Fruit fly (Drosophila melanogaster) whole organism, embryonic: ENCODE measurements around the gene CG34357.

ENCODE experiments used
- Blimp-1 ChIP-seq: fragments of 200-800 bp; sonication (Bioruptor generic); optimal IDR thresholded peaks from 3 replicates; lab custom pipeline; 2018; ENCODE audit warnings: missing biosample characterization, missing genetic modification characterization, mild to moderate bottlenecking, moderate library complexity, missing genetic modification reagents
- CG10267 ChIP-seq: fragments of 200-800 bp; sonication (Bioruptor generic); optimal IDR thresholded peaks from 2 replicates; lab custom pipeline; 2018; ENCODE audit warnings: missing biosample characterization, mild to moderate bottlenecking, missing genetic modification characterization, moderate library complexity
- CG10321 ChIP-seq: fragments of 200-800 bp; sonication (Bioruptor generic); IDR thresholded peaks from 2 replicates; pipeline ENCODE4 v1.3.6; 2022; ENCODE audit warnings: missing biosample characterization, missing genetic modification characterization
- CG11695 ChIP-seq: fragments of 200-800 bp; sonication (Bioruptor generic); IDR thresholded peaks from 3 replicates; pipeline ENCODE4 v1.3.6; 2022; ENCODE audit warnings: missing biosample characterization, missing genetic modification characterization
- CG11723 ChIP-seq: fragments of 200-800 bp; sonication (Bioruptor generic); optimal IDR thresholded peaks from 2 replicates; lab custom pipeline; 2017; ENCODE audit warnings: missing biosample characterization, mild to moderate bottlenecking, missing genetic modification characterization
- CG12299 ChIP-seq: fragments of 200-800 bp; sonication (Bioruptor generic); optimal IDR thresholded peaks from 2 replicates; lab custom pipeline; 2018; ENCODE audit warnings: missing biosample characterization, mild to moderate bottlenecking, missing genetic modification characterization
- CG12659 ChIP-seq: fragments of 200-800 bp; sonication (Bioruptor generic); optimal IDR thresholded peaks from 3 replicates; lab custom pipeline; 2017; ENCODE audit warnings: mild to moderate bottlenecking, missing biosample characterization, missing genetic modification reagents, missing genetic modification characterization
- CG12769 ChIP-seq: fragments of 200-800 bp; sonication (Bioruptor generic); optimal IDR thresholded peaks from 2 replicates; lab custom pipeline; 2019; ENCODE audit warnings: missing biosample characterization, mild to moderate bottlenecking, missing genetic modification characterization, moderate library complexity
- CG13287 ChIP-seq: fragments of 200-800 bp; sonication (Bioruptor generic); IDR thresholded peaks from 2 replicates; pipeline ENCODE4 v1.3.6; 2022; ENCODE audit warnings: missing biosample characterization, missing genetic modification characterization; ENCODE audit not compliant: partially characterized antibody
- CG15269 ChIP-seq: fragments of 200-800 bp; sonication (Bioruptor generic); optimal IDR thresholded peaks from 2 replicates; lab custom pipeline; 2018; ENCODE audit warnings: missing biosample characterization, mild to moderate bottlenecking, missing genetic modification characterization, moderate library complexity
- CG15514 ChIP-seq: fragments of 200-800 bp; sonication (Bioruptor generic); optimal IDR thresholded peaks from 3 replicates; lab custom pipeline; 2017; ENCODE audit warnings: missing biosample characterization, missing genetic modification characterization, mild to moderate bottlenecking, moderate library complexity, missing genetic modification reagents
- CG18599 ChIP-seq: fragments of 200-800 bp; sonication (Bioruptor generic); optimal IDR thresholded peaks from 3 replicates; lab custom pipeline; 2017; ENCODE audit warnings: missing biosample characterization, missing genetic modification characterization, mild to moderate bottlenecking, moderate library complexity, missing genetic modification reagents
- CG4424 ChIP-seq: fragments of 200-800 bp; sonication (Bioruptor generic); optimal IDR thresholded peaks from 3 replicates; lab custom pipeline; 2016; ENCODE audit warnings: missing biosample characterization, missing genetic modification characterization
- CG5180 ChIP-seq: fragments of 200-800 bp; sonication (Bioruptor generic); optimal IDR thresholded peaks from 3 replicates; lab custom pipeline; 2017; ENCODE audit warnings: missing biosample characterization, missing genetic modification characterization, mild to moderate bottlenecking, moderate library complexity, missing genetic modification reagents
- CG6683 ChIP-seq: fragments of 200-800 bp; sonication (Bioruptor generic); optimal IDR thresholded peaks from 2 replicates; lab custom pipeline; 2017; ENCODE audit warnings: missing biosample characterization, mild to moderate bottlenecking, missing genetic modification characterization, missing genetic modification reagents
- CG8290 ChIP-seq, 3 experiments: fragments of 200-800 bp; sonication (Bioruptor generic); optimal IDR thresholded peaks; 2 replicates each; lab custom pipeline; 2016 to 2019; ENCODE audit warnings: missing biosample characterization in 3 of 3, missing genetic modification characterization in 3 of 3, mild to moderate bottlenecking in 2 of 3, moderate library complexity in 1 of 3
- CG9817 ChIP-seq: fragments of 200-800 bp; sonication (Bioruptor generic); optimal IDR thresholded peaks from 2 replicates; lab custom pipeline; 2018; ENCODE audit warnings: missing biosample characterization, mild to moderate bottlenecking, missing genetic modification characterization, moderate library complexity
- Dad ChIP-seq: fragments of 200-800 bp; sonication (Bioruptor generic); optimal IDR thresholded peaks from 3 replicates; lab custom pipeline; 2016; ENCODE audit warnings: missing biosample characterization, missing genetic modification characterization
- Dll ChIP-seq: fragments of 200-800 bp; sonication (Bioruptor generic); IDR thresholded peaks from 4 replicates; pipeline ENCODE4 v1.3.6; 2022; ENCODE audit warnings: missing biosample characterization, missing genetic modification characterization; ENCODE audit not compliant: partially characterized antibody
- Doc3 ChIP-seq: fragments of 200-800 bp; sonication (Bioruptor generic); IDR thresholded peaks from 3 replicates; pipeline ENCODE4 v1.3.6; 2022; ENCODE audit warnings: missing biosample characterization, missing genetic modification characterization; ENCODE audit not compliant: partially characterized antibody
- Dp ChIP-seq: fragments of 200-800 bp; sonication (Bioruptor generic); optimal IDR thresholded peaks from 2 replicates; lab custom pipeline; 2018; ENCODE audit warnings: missing biosample characterization, mild to moderate bottlenecking, missing genetic modification characterization, moderate library complexity
- HLH3B ChIP-seq: fragments of 200-800 bp; sonication (Bioruptor generic); IDR thresholded peaks from 2 replicates; pipeline ENCODE4 v1.3.6; 2022; ENCODE audit warnings: missing biosample characterization, missing genetic modification characterization
- Hr3 ChIP-seq: fragments of 200-800 bp; sonication (Bioruptor generic); optimal IDR thresholded peaks from 3 replicates; lab custom pipeline; 2016; ENCODE audit warnings: missing biosample characterization, missing genetic modification characterization
- MBD-R2 ChIP-seq: fragments of 200-800 bp; sonication (Bioruptor generic); IDR thresholded peaks from 2 replicates; pipeline ENCODE4 v1.3.6; 2022; ENCODE audit warnings: missing biosample characterization, missing genetic modification characterization
- MESR4 ChIP-seq: fragments of 200-800 bp; sonication (Bioruptor generic); optimal IDR thresholded peaks from 2 replicates; lab custom pipeline; 2018; ENCODE audit warnings: missing biosample characterization, mild to moderate bottlenecking, missing genetic modification characterization, moderate library complexity
- Mad ChIP-seq: fragments of 200-800 bp; sonication (Bioruptor generic); optimal IDR thresholded peaks from 2 replicates; lab custom pipeline; 2016; ENCODE audit warnings: missing biosample characterization, missing genetic modification characterization
- NFAT ChIP-seq: fragments of 200-800 bp; sonication (Bioruptor generic); IDR thresholded peaks from 2 replicates; pipeline ENCODE4 v1.3.6; 2022; ENCODE audit warnings: missing biosample characterization, missing genetic modification characterization
- Nf-YA ChIP-seq: fragments of 200-800 bp; sonication (Bioruptor generic); IDR thresholded peaks from 2 replicates; pipeline ENCODE4 v1.3.6; 2022; ENCODE audit warnings: missing biosample characterization, missing genetic modification characterization
- Nf-YC ChIP-seq: fragments of 200-800 bp; optimal IDR thresholded peaks from 3 replicates; lab custom pipeline; 2019; ENCODE audit warnings: missing biosample characterization, mild to moderate bottlenecking, missing genetic modification characterization, moderate library complexity
- Ravus ChIP-seq: fragments of 200-800 bp; sonication (Bioruptor generic); IDR thresholded peaks from 2 replicates; pipeline ENCODE4 v1.3.6; 2022; ENCODE audit warnings: missing biosample characterization, missing genetic modification characterization
- Rfx ChIP-seq: fragments of 200-800 bp; sonication (Bioruptor generic); IDR thresholded peaks from 2 replicates; pipeline ENCODE4 v1.3.6; 2022; ENCODE audit warnings: missing biosample characterization, missing genetic modification characterization
- Xrp1 ChIP-seq: fragments of 200-800 bp; sonication (Bioruptor generic); IDR thresholded peaks from 2 replicates; pipeline ENCODE4 v1.3.6; 2022; ENCODE audit warnings: missing biosample characterization, missing genetic modification characterization
- bsh ChIP-seq, 2 experiments: fragments of 200-800 bp; sonication (Bioruptor generic); optimal IDR thresholded peaks; 2 replicates each; lab custom pipeline; 2017 to 2018; ENCODE audit warnings: mild to moderate bottlenecking in 2 of 2, missing biosample characterization in 2 of 2, missing genetic modification characterization in 2 of 2, moderate library complexity in 1 of 2
- da ChIP-seq: fragments of 200-800 bp; sonication (Bioruptor generic); optimal IDR thresholded peaks from 2 replicates; lab custom pipeline; 2016; ENCODE audit warnings: missing biosample characterization, missing genetic modification characterization
- disco-r ChIP-seq: fragments of 200-800 bp; sonication (Bioruptor generic); optimal IDR thresholded peaks from 2 replicates; lab custom pipeline; 2016; ENCODE audit warnings: missing biosample characterization, missing genetic modification characterization
- dpn ChIP-seq, 2 experiments: fragments of 200-800 bp; sonication (Bioruptor generic); optimal IDR thresholded peaks; 3 replicates each; lab custom pipeline; 2016; ENCODE audit warnings: missing biosample characterization in 2 of 2, missing genetic modification characterization in 2 of 2
- emc ChIP-seq: fragments of 200-800 bp; sonication (Bioruptor generic); optimal IDR thresholded peaks from 2 replicates; lab custom pipeline; 2016; ENCODE audit warnings: missing biosample characterization, missing genetic modification characterization
- fd64A ChIP-seq: fragments of 200-800 bp; sonication (Bioruptor generic); optimal IDR thresholded peaks from 3 replicates; lab custom pipeline; 2018; ENCODE audit warnings: missing biosample characterization, mild to moderate bottlenecking, missing genetic modification characterization
- gt ChIP-seq: fragments of 200-800 bp; sonication (Bioruptor generic); IDR thresholded peaks from 2 replicates; pipeline ENCODE4 v1.3.6; 2022; ENCODE audit warnings: missing biosample characterization, missing genetic modification characterization
- hkb ChIP-seq, 2 experiments: fragments of 200-800 bp in 1 of 2; fragments of >200 bp in 1 of 2; sonication (Bioruptor generic) in 1 of 2; IDR thresholded peaks in 1 of 2; optimal IDR thresholded peaks in 1 of 2; 2 replicates each; pipeline versions ENCODE4 v1.3.6 to Lab custom; 2017 to 2022; ENCODE audit warnings: missing biosample characterization in 1 of 2, missing genetic modification characterization in 1 of 2
- kay ChIP-seq: fragments of 200-800 bp; sonication (Bioruptor generic); optimal IDR thresholded peaks from 2 replicates; lab custom pipeline; 2016; ENCODE audit warnings: missing biosample characterization, missing genetic modification characterization
- pfk ChIP-seq: fragments of 200-800 bp; sonication (Bioruptor generic); optimal IDR thresholded peaks from 2 replicates; lab custom pipeline; 2018; ENCODE audit warnings: missing biosample characterization, mild to moderate bottlenecking, missing genetic modification characterization, moderate library complexity
- row ChIP-seq: fragments of 200-800 bp; sonication (Bioruptor generic); IDR thresholded peaks from 3 replicates; pipeline ENCODE4 v1.3.6; 2022; ENCODE audit warnings: missing biosample characterization, missing genetic modification characterization
- slp2 ChIP-seq: fragments of 200-800 bp; sonication (Bioruptor generic); optimal IDR thresholded peaks from 2 replicates; lab custom pipeline; 2016; ENCODE audit warnings: missing biosample characterization, missing genetic modification characterization
- sr ChIP-seq: fragments of 200-800 bp; sonication (Bioruptor generic); IDR thresholded peaks from 3 replicates; pipeline ENCODE4 v1.3.6; 2022; ENCODE audit warnings: missing biosample characterization, missing genetic modification characterization
- trem ChIP-seq: fragments of 200-800 bp; optimal IDR thresholded peaks from 3 replicates; lab custom pipeline; 2019; ENCODE audit warnings: missing biosample characterization, mild to moderate bottlenecking, missing genetic modification characterization, moderate library complexity
- unpg ChIP-seq: fragments of 200-800 bp; sonication (Bioruptor generic); optimal IDR thresholded peaks from 3 replicates; lab custom pipeline; 2018; ENCODE audit warnings: missing biosample characterization, mild to moderate bottlenecking, missing genetic modification characterization, moderate library complexity

CG34357 gene

DNA sequence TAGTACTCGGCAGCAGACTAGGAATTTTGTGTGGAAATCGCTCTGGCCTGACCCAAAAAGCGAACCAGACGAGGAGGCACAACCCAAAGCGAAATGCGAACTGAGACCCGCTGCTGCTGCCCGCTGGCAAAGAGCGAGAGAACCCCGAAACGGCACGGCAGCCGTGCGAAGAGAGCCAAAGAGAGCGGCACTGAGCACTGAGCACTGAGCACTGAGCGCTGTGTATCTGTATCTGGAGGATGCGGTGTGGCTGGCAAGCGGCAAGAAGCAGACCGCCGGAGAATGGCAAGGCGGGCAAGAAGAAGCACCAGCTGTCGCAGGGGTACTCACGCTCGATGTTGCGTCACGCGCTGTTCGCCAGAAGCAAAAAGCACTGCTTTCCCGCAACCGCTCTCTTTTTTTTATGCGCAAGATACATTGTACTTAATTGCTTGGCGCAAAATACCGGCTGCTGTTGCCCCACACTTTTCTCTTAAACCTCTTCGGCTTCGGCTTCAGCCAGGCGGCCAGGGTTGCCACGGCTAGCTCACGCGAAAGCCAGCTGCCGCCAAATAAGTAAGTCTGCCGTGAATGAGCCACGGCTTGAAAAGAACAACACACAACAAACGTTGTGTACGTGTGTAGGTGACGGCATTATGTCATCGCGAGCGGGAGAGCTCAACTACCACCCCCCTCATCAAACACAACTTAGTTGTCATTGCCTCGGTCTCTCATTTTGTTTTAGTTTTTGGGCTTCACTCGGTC is 104.5 kb downstream of the CG34357 start (continued):
- TF ChIP-seq kay (GFP tag; lab: Kevin White, UChicago) (peak; percentile 37), da (GFP tag; lab: Kevin White, UChicago) (peak; percentile 36), pfk (GFP tag; lab: Kevin White, UChicago) (peak; percentile 26), Doc3 (GFP tag; lab: Robert Waterston, UW) (0 out of 3 replicates have a peak, but pooled peaks have one; percentile 32), sr (GFP tag; lab: Robert Waterston, UW) (peak; percentile 11; the same call in 1 of the 3 replicates), fd64A (GFP tag; lab: Kevin White, UChicago) (peak; percentile 7), CG10267 (no peak), Dad (peak; percentile 37), CG15269 (no peak), bsh (GFP tag; optimal IDR thresholded peaks at IDR 0.05; lab: Kevin White, UChicago) (peak in 1 of 2 experiments; percentile 20), CG13287 (GFP tag; lab: Robert Waterston, UW) (peak; percentile 68), CG4424 (GFP tag; lab: Kevin White, UChicago) (no peak), CG15514 (GFP tag; lab: Kevin White, UChicago) (peak; percentile 34), Xrp1 (GFP tag; lab: Robert Waterston, UW) (peak; percentile 33; the same call in 1 of the 2 replicates), CG12299 (no peak), emc (GFP tag; lab: Kevin White, UChicago) (no peak), slp2 (GFP tag; lab: Kevin White, UChicago) (no peak), CG6683 (GFP tag; lab: Kevin White, UChicago) (peak; percentile 34), trem (peak; percentile 5), Dp (GFP tag; lab: Kevin White, UChicago) (peak; percentile 4), CG5180 (peak; percentile 96), dpn (GFP tag; optimal IDR thresholded peaks at IDR 0.05; lab: Kevin White, UChicago) (no peak), row (GFP tag; lab: Robert Waterston, UW) (peak; percentile 35; the same call in 1 of the 3 replicates), unpg (no peak), Nf-YC (tag; lab: Kevin White, UChicago) (peak; percentile 17), gt (GFP tag; lab: Robert Waterston, UW) (peak; percentile 21; the same call in 1 of the 2 replicates), CG8290 (GFP tag; optimal IDR thresholded peaks at IDR 0.05; lab: Kevin White, UChicago) (peak; percentile 29), CG8290 (tag; optimal IDR thresholded peaks at IDR 0.05; lab: Kevin White, UChicago) (peak; percentile 45 to 60), CG12659 (peak; percentile 41), Hr3 (no peak), CG18599 (GFP tag; lab: Kevin White, UChicago) (peak; percentile 57), HLH3B (GFP tag; lab: Robert Waterston, UW) (no peak), MESR4 (peak; percentile 61), Mad (GFP tag; lab: Kevin White, UChicago) (peak; percentile 16), Nf-YA (GFP tag; lab: Robert Waterston, UW) (no peak), Rfx (peak; percentile 18; the same call in 1 of the 2 replicates), CG10321 (GFP tag; lab: Robert Waterston, UW) (no peak), CG11723 (GFP tag; lab: Kevin White, UChicago) (peak; percentile 30), CG12769 (tag; lab: Kevin White, UChicago) (peak; percentile 68), Blimp-1 (GFP tag; lab: Kevin White, UChicago) (peak; percentile 21), NFAT (GFP tag; lab: Robert Waterston, UW) (0 out of 2 replicates have a peak, but pooled peaks have one; percentile 28), CG9817 (tag; lab: Kevin White, UChicago) (no peak), CG11695 (peak; percentile 22; the same call in 1 of the 3 replicates), disco-r (peak; percentile 1), Dll (peak; percentile 68; the same call in 3 of the 4 replicates), hkb (optimal IDR thresholded peaks at IDR 0.05; lab: Kevin White, UChicago) (no peak), hkb (GFP tag; IDR thresholded peaks at IDR 0.05; lab: Robert Waterston, UW) (peak; percentile 46; the same call in 1 of the 2 replicates), MBD-R2 (GFP tag; lab: Robert Waterston, UW) (peak; percentile 73), Ravus (GFP tag; lab: Robert Waterston, UW) (no peak)
